Fruit fly (Drosophila melanogaster) whole organism, adult: ENCODE results near the gene Ocho.

Experiments
- CG11617 ChIP-seq: fragments of 200-800 bp; sonication (Bioruptor generic); optimal IDR thresholded peaks from 2 replicates; lab custom pipeline; 2017; ENCODE audit warnings: mild to moderate bottlenecking, missing biosample characterization, missing genetic modification reagents, missing genetic modification characterization
- CG12768 ChIP-seq: fragments of 200-800 bp; sonication (Bioruptor generic); optimal IDR thresholded peaks from 2 replicates; lab custom pipeline; 2017; ENCODE audit warnings: missing biosample characterization, missing genetic modification characterization, mild to moderate bottlenecking, moderate library complexity, missing genetic modification reagents
- CG14711 ChIP-seq: fragments of 200-800 bp; sonication (Bioruptor generic); optimal IDR thresholded peaks from 2 replicates; lab custom pipeline; 2018; ENCODE audit warnings: missing biosample characterization, mild to moderate bottlenecking, missing genetic modification characterization, moderate library complexity
- CG1620 ChIP-seq: fragments of 200-800 bp; sonication (Bioruptor generic); optimal IDR thresholded peaks from 2 replicates; lab custom pipeline; 2016; ENCODE audit warnings: missing biosample characterization, missing genetic modification characterization
- CG33017 ChIP-seq: fragments of 200-800 bp; sonication (Bioruptor generic); optimal IDR thresholded peaks from 2 replicates; lab custom pipeline; 2018; ENCODE audit warnings: missing biosample characterization, mild to moderate bottlenecking, missing genetic modification characterization, moderate library complexity
- CG5204 ChIP-seq: fragments of 200-800 bp; sonication (Bioruptor generic); optimal IDR thresholded peaks from 2 replicates; lab custom pipeline; 2016; ENCODE audit warnings: missing biosample characterization, missing genetic modification characterization
- CG7045 ChIP-seq: fragments of 200-800 bp; sonication (Bioruptor generic); optimal IDR thresholded peaks from 2 replicates; lab custom pipeline; 2017; ENCODE audit warnings: missing biosample characterization, mild to moderate bottlenecking, missing genetic modification characterization
- CG7101 ChIP-seq: fragments of 200-800 bp; sonication (Bioruptor generic); optimal IDR thresholded peaks from 2 replicates; lab custom pipeline; 2018; ENCODE audit warnings: missing biosample characterization, mild to moderate bottlenecking, missing genetic modification characterization, moderate library complexity
- Clk ChIP-seq: fragments of 200-800 bp; sonication (Bioruptor generic); optimal IDR thresholded peaks from 2 replicates; lab custom pipeline; 2017; ENCODE audit warnings: missing biosample characterization, missing genetic modification characterization
- Crg-1 ChIP-seq: fragments of 200-800 bp; sonication (Bioruptor generic); optimal IDR thresholded peaks from 2 replicates; lab custom pipeline; 2016; ENCODE audit warnings: missing biosample characterization, missing genetic modification characterization
- Hr96 ChIP-seq: fragments of 200-800 bp; sonication (Bioruptor generic); optimal IDR thresholded peaks from 2 replicates; lab custom pipeline; 2016; ENCODE audit warnings: missing biosample characterization, missing genetic modification characterization
- Mnt ChIP-seq: fragments of 200-800 bp; sonication (Bioruptor generic); optimal IDR thresholded peaks from 2 replicates; lab custom pipeline; 2016; ENCODE audit warnings: missing biosample characterization, mild to moderate bottlenecking, missing genetic modification characterization
- bab1 ChIP-seq: fragments of 200-800 bp; sonication (Bioruptor generic); optimal IDR thresholded peaks from 3 replicates; lab custom pipeline; 2019; ENCODE audit warnings: missing biosample characterization, mild to moderate bottlenecking, missing genetic modification characterization, moderate library complexity
- cic ChIP-seq: fragments of 200-800 bp; sonication (Bioruptor generic); optimal IDR thresholded peaks from 2 replicates; lab custom pipeline; 2017; ENCODE audit warnings: missing biosample characterization, mild to moderate bottlenecking, missing genetic modification characterization, moderate library complexity
- cnc ChIP-seq, 2 experiments: fragments of >200 bp; optimal IDR thresholded peaks; 2 replicates each; lab custom pipeline; 2017
- kay ChIP-seq: fragments of 200-800 bp; sonication (Bioruptor generic); peaks from one replicate; lab custom pipeline; 2016; ENCODE audit warnings: missing biosample characterization, missing genetic modification characterization, borderline replicate concordance
- ovo ChIP-seq: fragments of 200-800 bp; sonication (Bioruptor generic); optimal IDR thresholded peaks from 2 replicates; lab custom pipeline; 2016; ENCODE audit warnings: missing biosample characterization, missing genetic modification characterization
- pad ChIP-seq: fragments of 200-800 bp; sonication (Bioruptor generic); optimal IDR thresholded peaks from 3 replicates; lab custom pipeline; 2017; ENCODE audit warnings: missing biosample characterization, missing genetic modification characterization, mild to moderate bottlenecking, moderate library complexity, missing genetic modification reagents
- tj ChIP-seq: fragments of 200-800 bp; sonication (Bioruptor generic); optimal IDR thresholded peaks from 3 replicates; lab custom pipeline; 2017; ENCODE audit warnings: missing biosample characterization, mild to moderate bottlenecking, missing genetic modification characterization, moderate library complexity
- toe ChIP-seq: fragments of 200-800 bp; sonication (Bioruptor generic); optimal IDR thresholded peaks from 2 replicates; lab custom pipeline; 2016; ENCODE audit warnings: missing biosample characterization, missing genetic modification characterization

The Ocho gene

dm6 chr3L:15011142-15011541, 36.5 kb downstream of the Ocho start:
- TF ChIP-seq pad (GFP tag; lab: Kevin White, UChicago) (no peak), kay (GFP tag; lab: Kevin White, UChicago) (no peak), cnc (optimal IDR thresholded peaks at IDR 0.05; lab: Kevin White, UChicago) (no peak), Hr96 (no peak), CG7101 (tag; lab: Kevin White, UChicago) (no peak), CG33017 (tag; lab: Kevin White, UChicago) (no peak), Clk (no peak)

- TF ChIP-seq CG7101 (tag; lab: Kevin White, UChicago) = peak; percentile 18
- peak; percentile 61 for TF ChIP-seq kay (GFP tag; lab: Kevin White, UChicago)
- TF ChIP-seq Mnt = no peak
- TF ChIP-seq CG12768 (GFP tag; lab: Kevin White, UChicago) = peak; percentile 18
- TF ChIP-seq CG5204 (GFP tag; lab: Kevin White, UChicago) = no peak
- TF ChIP-seq CG1620 (GFP tag; lab: Kevin White, UChicago) = no peak
- TF ChIP-seq toe (GFP tag; lab: Kevin White, UChicago) = no peak
- TF ChIP-seq CG14711 (tag; lab: Kevin White, UChicago) = peak; percentile 25
- TF ChIP-seq CG33017 (tag; lab: Kevin White, UChicago) = peak; percentile 34
These were observed 37.1 kb downstream of the Ocho start for dm6 chr3L:15011638-15012335.

dm6 chr3L:15013296-15013695, 38.6 kb downstream of the Ocho start:
- TF ChIP-seq CG1620 (GFP tag; lab: Kevin White, UChicago) (no peak), CG5204 (GFP tag; lab: Kevin White, UChicago) (no peak), ovo (GFP tag; lab: Kevin White, UChicago) (no peak), Mnt (no peak), pad (GFP tag; lab: Kevin White, UChicago) (no peak), kay (GFP tag; lab: Kevin White, UChicago) (no peak), Clk (no peak), CG33017 (tag; lab: Kevin White, UChicago) (no peak), CG14711 (tag; lab: Kevin White, UChicago) (no peak), bab1 (no peak), CG12768 (GFP tag; lab: Kevin White, UChicago) (no peak), tj (GFP tag; lab: Kevin White, UChicago) (no peak), Crg-1 (GFP tag; lab: Kevin White, UChicago) (no peak)

- TF ChIP-seq CG1620 (GFP tag; lab: Kevin White, UChicago) = no peak
- peak; percentile 46 for TF ChIP-seq CG12768 (GFP tag; lab: Kevin White, UChicago)
These were observed 39.5 kb downstream of the Ocho start, which contains the start of gene Reck for dm6 chr3L:15013957-15014692. Gene Reck (minus strand): TSS chr3L:15014062.

- TF ChIP-seq Clk (no peak), Hr96 (no peak), Crg-1 (GFP tag; lab: Kevin White, UChicago) (no peak), CG12768 (GFP tag; lab: Kevin White, UChicago) (no peak), kay (GFP tag; lab: Kevin White, UChicago) (no peak), CG1620 (GFP tag; lab: Kevin White, UChicago) (no peak), cic (GFP tag; lab: Kevin White, UChicago) (no peak), pad (GFP tag; lab: Kevin White, UChicago) (no peak), toe (GFP tag; lab: Kevin White, UChicago) (no peak), CG7045 (GFP tag; lab: Kevin White, UChicago) (no peak), Mnt (no peak), CG5204 (GFP tag; lab: Kevin White, UChicago) (no peak), tj (GFP tag; lab: Kevin White, UChicago) (no peak), CG14711 (tag; lab: Kevin White, UChicago) (no peak)
These were observed 46.4 kb downstream of the Ocho start for dm6 chr3L:15021008-15021407.

dm6 chr3L:15023192-15023591, 48.5 kb downstream of the Ocho start, which contains the start of gene CG32148:
Gene CG32148 (plus strand): TSS chr3L:15023492.
- TF ChIP-seq Clk (no peak), Mnt (no peak), CG14711 (tag; lab: Kevin White, UChicago) (no peak), Crg-1 (GFP tag; lab: Kevin White, UChicago) (no peak), cnc (optimal IDR thresholded peaks at IDR 0.05; lab: Kevin White, UChicago) (no peak), CG7101 (tag; lab: Kevin White, UChicago) (no peak), CG11617 (GFP tag; lab: Kevin White, UChicago) (no peak), toe (GFP tag; lab: Kevin White, UChicago) (no peak), CG12768 (GFP tag; lab: Kevin White, UChicago) (no peak)
